Fruit fly (Drosophila melanogaster) whole organism, prepupa: ENCODE data around the gene CG7806.

Source experiments
- Blimp-1 ChIP-seq: fragments of 200-800 bp; sonication (Bioruptor generic); optimal IDR thresholded peaks from 3 replicates; lab custom pipeline; 2017; ENCODE audit warnings: missing biosample characterization, missing genetic modification characterization, mild to moderate bottlenecking, moderate library complexity, missing genetic modification reagents
- acj6 ChIP-seq: fragments of 200-800 bp; sonication (Bioruptor generic); optimal IDR thresholded peaks from 3 replicates; lab custom pipeline; 2016; ENCODE audit warnings: missing biosample characterization, missing genetic modification characterization

- TF ChIP-seq Blimp-1 (GFP tag; lab: Kevin White, UChicago), result peak; percentile 87
- no peak for TF ChIP-seq acj6 (GFP tag; lab: Kevin White, UChicago)
Observed at dm6 chr2L:8274127-8274526, 37.1 kb upstream of the CG7806 start.
